Fruit fly (Drosophila melanogaster): ENCODE results near the gene CG14933.

The CG14933 gene

DNA sequence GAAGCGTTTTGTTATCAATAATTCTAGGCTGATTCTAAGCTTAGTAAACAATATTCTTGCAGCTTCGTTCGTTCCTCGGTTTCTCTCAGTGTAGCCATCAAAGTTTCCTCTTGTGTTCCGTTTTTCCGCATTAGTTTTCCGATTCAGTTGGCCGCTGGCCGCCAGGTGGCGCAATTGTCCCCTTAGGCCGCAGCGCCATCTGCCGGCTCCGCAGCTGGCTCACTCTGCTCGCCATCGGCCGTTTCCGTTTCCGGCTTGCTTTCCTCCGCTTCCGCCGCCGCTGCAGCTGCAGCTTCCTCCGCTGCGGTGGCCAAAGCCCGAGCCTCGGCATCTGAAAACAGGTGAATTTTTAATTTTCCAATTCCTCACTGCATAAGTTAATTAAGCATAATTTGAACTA, 26.3 kb upstream of the CG14933 start (continued):
- TF ChIP-seq Adf1 (GFP tag; IDR thresholded peaks at IDR 0.05) (0 out of 2 replicates have a peak, but pooled peaks have one; percentile 21), ind (GFP tag; optimal IDR thresholded peaks at IDR 0.05) (peak; percentile 90), CG5180 (GFP tag; optimal IDR thresholded peaks at IDR 0.05) (peak; percentile 88), CG12104 (GFP tag; optimal IDR thresholded peaks at IDR 0.05) (peak; percentile 89), CHES-1-like (GFP tag; optimal IDR thresholded peaks at IDR 0.05) (peak; percentile 91), Oaz (GFP tag; IDR thresholded peaks at IDR 0.05) (peak; percentile 79), CG12744 (GFP tag; optimal IDR thresholded peaks at IDR 0.05) (peak; percentile 92), disco-r (GFP tag; optimal IDR thresholded peaks at IDR 0.05) (peak; percentile 94), insv (GFP tag; optimal IDR thresholded peaks at IDR 0.05) (peak in 1 of 2 experiments; percentile 83), NC2α (GFP tag; optimal IDR thresholded peaks at IDR 0.05) (peak; percentile 97), Scr (GFP tag; IDR thresholded peaks at IDR 0.05; ENCODE audit: partially characterized antibody) (no peak)

DNA sequence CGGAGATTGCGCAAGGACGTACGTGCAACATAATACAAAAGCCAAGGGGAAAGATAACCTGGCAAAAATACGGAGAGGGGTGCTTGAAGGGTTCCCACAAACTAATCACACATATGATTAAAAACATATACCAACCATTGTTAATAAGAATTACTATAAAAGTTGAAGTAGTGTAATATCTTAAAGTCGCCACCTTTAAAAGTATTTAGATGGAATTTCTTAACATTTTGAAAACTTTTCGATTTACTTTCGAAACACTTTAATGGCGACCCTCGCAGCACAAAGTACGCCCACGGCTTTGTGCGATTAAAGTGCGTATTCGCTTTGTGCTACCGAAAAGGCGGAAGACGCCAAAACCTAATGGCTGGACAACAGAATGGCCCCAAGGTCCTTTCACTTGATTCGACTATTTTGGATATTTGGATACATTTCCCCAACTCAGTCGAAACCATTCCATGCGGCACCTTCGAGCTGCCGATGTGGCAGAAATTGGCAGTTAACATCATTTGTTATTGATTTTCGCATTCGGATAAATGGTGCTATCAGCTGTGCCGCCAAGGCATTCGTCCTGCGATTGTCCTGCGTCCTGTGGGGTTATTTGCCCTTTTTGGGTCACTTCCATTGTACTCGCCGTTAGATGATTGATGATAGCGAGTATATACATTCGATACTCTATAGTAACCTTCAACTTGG, 19.0 kb upstream of the CG14933 start:
- TF ChIP-seq Med (GFP tag) (peak; percentile 70), Dip3 (GFP tag; optimal IDR thresholded peaks at IDR 0.05) (no peak), CG14050 (GFP tag; IDR thresholded peaks at IDR 0.05) (no peak), dimm (GFP tag; IDR thresholded peaks at IDR 0.05) (no peak), gem (tag; optimal IDR thresholded peaks at IDR 0.05) (peak; percentile 15), grau (tag; optimal IDR thresholded peaks at IDR 0.05) (peak; percentile 28), CG30020 (tag; optimal IDR thresholded peaks at IDR 0.05) (no peak), row (GFP tag; IDR thresholded peaks at IDR 0.05) (peak; percentile 72), CG7839 (tag; optimal IDR thresholded peaks at IDR 0.05) (peak; percentile 3), pb (GFP tag; optimal IDR thresholded peaks at IDR 0.05) (no peak), pho (GFP tag; optimal IDR thresholded peaks at IDR 0.05) (no peak), CG11504 (tag; optimal IDR thresholded peaks at IDR 0.05) (peak; percentile 31), Meics (GFP tag; optimal IDR thresholded peaks at IDR 0.05) (peak; percentile 4), CG18599 (GFP tag; optimal IDR thresholded peaks at IDR 0.05) (peak; percentile 35), CG13894 (tag; optimal IDR thresholded peaks at IDR 0.05) (peak; percentile 55), CG7556 (GFP tag; optimal IDR thresholded peaks at IDR 0.05) (peak; percentile 5), hkb (optimal IDR thresholded peaks at IDR 0.05) (peak; percentile 83), hkb (GFP tag; IDR thresholded peaks at IDR 0.05) (no peak), lab (GFP tag; optimal IDR thresholded peaks at IDR 0.05) (peak; percentile 26), abd-A (tag; optimal IDR thresholded peaks at IDR 0.05) (peak; percentile 69), Ets65A (GFP tag) (peak; percentile 25), CG3407 (GFP tag; optimal IDR thresholded peaks at IDR 0.05) (no peak), CG30403 (GFP tag; optimal IDR thresholded peaks at IDR 0.05) (no peak), lmd (GFP tag; IDR thresholded peaks at IDR 0.05) (0 out of 2 replicates have a peak, but pooled peaks have one; percentile 6), CG14860 (GFP tag; IDR thresholded peaks at IDR 0.05; ENCODE audit: partially characterized antibody) (no peak), CG18476 (GFP tag; optimal IDR thresholded peaks at IDR 0.05) (peak; percentile 59), CG17802 (tag; optimal IDR thresholded peaks at IDR 0.05) (no peak), Fer1 (GFP tag; optimal IDR thresholded peaks at IDR 0.05) (peak; percentile 28), CG2120 (GFP tag; optimal IDR thresholded peaks at IDR 0.05) (peak; percentile 52), onecut (GFP tag; IDR thresholded peaks at IDR 0.05) (peak; percentile 70), Adf1 (GFP tag; IDR thresholded peaks at IDR 0.05) (0 out of 2 replicates have a peak, but pooled peaks have one; percentile 11), sr (GFP tag; IDR thresholded peaks at IDR 0.05) (no peak), Ets97D (GFP tag; optimal IDR thresholded peaks at IDR 0.05) (no peak), Rfx (GFP tag; IDR thresholded peaks at IDR 0.05) (peak; percentile 9; the same call in 1 of the 2 replicates), CG6654 (GFP tag; optimal IDR thresholded peaks at IDR 0.05) (no peak), CG15514 (GFP tag; optimal IDR thresholded peaks at IDR 0.05) (peak; percentile 1), CG10979 (tag; optimal IDR thresholded peaks at IDR 0.05) (no peak)
